Fruit fly (Drosophila melanogaster) ovary, adult (tissue): ENCODE measurements around the gene CG11771.

Source experiments
- CG17801 ChIP-seq: fragments of 200-800 bp; optimal IDR thresholded peaks from 2 replicates; lab custom pipeline; 2019; ENCODE audit warnings: missing biosample characterization, mild to moderate bottlenecking, missing genetic modification characterization, moderate library complexity; ENCODE audit not compliant: partially characterized antibody

CG11771 gene

DNA sequence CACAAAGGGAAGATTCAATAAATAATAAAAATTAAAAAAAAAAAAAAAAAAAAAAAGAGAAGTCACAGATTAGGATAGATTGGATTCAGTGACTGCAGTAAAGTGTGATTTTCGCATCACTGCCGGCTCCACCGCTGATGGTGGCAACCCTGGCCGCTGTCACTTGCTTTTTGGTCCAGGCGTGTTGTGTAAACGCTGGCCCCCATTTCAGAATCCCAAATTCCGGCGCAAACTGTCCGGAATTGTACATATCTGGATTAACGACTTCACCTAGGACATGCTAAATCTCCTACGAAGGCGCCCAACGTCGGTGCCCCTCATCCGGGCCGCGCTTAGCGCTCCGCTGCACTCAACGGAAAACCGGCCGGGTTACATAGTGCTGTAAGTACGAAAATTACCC is at the start of gene CG11771:
TSS of gene CG11771 (plus strand) at position 155 of the 400 bp plus-strand sequence.
- no peak for TF ChIP-seq CG17801 (GFP tag; lab: Kevin White, UChicago)

dm6 chr3R:24886470-24886869 is 45.3 kb upstream of the CG11771 start:
- TF ChIP-seq CG17801 (GFP tag; lab: Kevin White, UChicago) = no peak

DNA sequence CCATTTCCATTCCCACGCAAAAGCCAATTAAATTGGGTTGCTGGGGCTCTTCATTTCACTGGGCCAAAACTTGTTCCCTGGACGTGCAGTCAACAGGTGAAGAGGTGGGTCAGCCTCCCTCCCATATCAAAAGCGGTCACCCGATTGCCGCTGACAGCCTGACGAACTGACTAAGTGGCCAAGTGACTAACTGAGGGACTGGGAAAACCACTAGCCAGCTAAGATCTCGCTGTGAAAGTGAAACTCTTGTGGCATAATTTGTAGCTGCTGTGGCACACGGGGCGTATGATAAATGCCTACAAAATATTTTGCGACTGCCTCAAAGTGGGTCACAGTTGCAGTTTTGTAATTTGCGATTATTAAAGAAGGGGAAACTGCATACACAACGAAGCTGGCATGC is 43.4 kb upstream of the CG11771 start:
- TF ChIP-seq CG17801 (GFP tag; lab: Kevin White, UChicago) = no peak

dm6 chr3R:24889303-24889892 is 42.4 kb upstream of the CG11771 start:
- no peak for TF ChIP-seq CG17801 (GFP tag; lab: Kevin White, UChicago)

DNA sequence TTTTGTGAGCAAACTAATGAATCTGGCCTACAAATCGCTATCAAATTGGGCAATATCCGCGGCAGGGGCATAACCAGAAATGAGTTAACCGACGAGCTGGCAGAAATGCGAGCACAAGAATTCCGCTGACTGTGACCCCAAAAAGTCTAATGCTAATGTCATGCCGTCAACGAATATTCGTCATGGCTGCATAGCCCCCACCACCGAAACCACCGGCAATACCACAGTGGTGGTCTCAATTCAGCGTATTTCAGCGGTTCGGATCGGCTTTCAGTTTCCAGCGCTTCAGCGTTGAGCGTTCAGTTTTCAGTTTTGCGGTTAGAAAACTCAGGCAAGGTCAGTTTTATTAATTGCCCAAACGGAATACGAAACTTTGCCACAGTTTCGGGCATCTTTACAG is 41.6 kb upstream of the CG11771 start:
- no peak for TF ChIP-seq CG17801 (GFP tag; lab: Kevin White, UChicago)

DNA sequence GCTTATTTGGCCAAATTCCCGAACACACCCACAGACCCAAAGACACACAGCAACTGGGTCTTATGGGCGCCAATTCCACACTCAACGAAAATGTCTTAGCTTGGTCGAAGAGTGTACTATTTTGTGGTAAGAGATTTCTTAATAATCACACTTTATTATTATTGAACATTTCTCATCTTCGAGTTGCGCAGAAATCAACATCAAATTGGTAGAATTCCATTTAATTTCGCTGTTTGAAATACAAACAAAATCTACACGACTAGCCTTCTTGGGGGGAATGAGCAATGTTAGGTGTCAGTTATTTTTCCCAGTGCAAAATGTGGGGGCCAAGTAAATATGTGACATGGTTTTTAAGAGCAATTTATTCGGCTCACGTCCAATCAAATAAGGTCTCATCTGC is 40.9 kb upstream of the CG11771 start:
- TF ChIP-seq CG17801 (GFP tag; lab: Kevin White, UChicago) = no peak

DNA sequence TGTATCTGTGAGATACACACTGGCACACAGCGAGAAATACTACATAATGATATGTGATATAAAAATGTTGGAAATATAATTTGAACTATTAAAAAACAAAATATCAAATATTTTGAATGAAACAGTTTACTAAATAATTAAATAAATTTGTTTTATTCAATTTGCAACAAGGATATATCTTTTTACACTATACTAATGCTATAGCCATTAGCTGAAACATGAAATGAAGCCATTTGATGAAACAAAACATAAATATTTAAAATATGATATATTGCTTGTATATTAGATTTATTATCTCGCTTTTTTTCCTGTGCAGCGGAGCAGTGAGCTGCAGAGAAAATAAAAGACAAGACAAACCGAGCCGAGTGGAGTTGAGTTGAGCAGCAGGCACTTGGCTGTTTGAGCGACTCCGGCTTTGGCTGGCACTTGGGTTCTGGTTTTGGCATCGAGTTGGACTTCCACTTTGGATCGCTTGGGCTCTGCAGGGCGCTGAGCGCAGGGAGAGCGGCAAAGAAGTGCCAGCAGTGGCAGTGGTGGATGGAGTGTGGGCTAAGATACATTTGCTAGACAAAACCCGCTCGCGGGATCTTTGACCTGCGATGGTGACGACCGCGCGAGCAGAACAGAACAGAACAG is 38.4 kb upstream of the CG11771 start:
- TF ChIP-seq CG17801 (GFP tag; lab: Kevin White, UChicago) = no peak

DNA sequence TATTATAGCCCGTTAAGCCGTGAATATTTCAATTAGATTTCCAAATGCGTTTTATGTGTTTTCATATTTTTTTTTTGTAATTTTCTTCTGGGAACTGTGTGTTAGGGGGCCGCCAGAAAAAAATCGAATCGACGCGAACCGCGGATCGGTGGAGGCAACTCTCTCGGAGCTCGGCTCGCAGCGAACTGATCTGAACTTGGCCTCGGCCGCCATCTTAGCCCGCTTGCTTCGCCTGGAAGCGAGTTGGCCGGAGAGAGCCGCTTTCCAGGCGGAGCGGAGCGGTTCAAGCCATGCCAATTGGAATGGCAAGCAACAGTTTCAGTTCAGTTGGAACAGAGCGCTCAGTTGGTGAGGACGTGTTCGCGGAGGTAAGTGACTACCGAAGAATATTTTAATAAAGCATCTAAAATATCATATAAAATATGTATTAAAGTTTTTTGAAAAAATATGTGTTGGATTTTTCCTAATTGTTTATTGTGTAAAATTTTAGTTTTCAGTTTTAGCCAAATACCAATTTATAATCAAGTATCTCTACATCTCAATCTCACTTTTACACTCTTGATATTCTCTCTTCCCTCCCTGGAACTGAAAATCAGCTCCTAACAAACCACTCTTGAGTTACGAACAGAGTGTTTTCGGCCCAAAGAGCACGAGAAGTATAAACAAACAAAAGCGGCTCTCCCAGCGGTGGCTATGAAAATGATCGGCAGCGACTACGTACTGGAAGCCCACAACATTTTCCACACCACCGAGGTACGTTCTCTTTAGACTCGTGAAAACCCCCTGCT is 37.2 kb upstream of the CG11771 start, which contains the start of the genes CG31121 and CG11069:
TSS of gene CG31121 (minus strand) at position 187 of the 788 bp plus-strand sequence.
TSS of gene CG11069 (plus strand) at position 324 of the 788 bp plus-strand sequence.
- TF ChIP-seq CG17801 (GFP tag; lab: Kevin White, UChicago) = no peak

DNA sequence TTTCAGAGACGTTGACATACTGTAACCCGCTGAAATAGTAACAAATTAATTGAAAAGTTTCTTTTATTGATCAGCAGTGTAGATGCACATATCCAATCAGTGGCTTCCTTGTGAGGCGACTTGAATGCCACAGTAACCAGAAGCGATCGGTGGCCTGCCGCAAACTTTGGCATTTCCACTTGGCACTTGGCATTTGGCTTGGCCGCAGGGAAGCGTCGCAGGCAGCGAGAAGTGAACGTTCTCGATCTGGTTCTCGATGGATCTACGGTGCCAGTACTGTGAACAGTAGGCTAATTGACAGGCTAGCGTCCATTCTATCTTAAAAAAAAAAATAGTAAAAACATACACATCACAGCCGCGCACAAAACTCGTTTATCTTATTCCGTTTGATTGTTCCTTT is 31.0 kb upstream of the CG11771 start, which contains the start of gene CG10845:
TSS of gene CG10845 (plus strand) at position 301 of the 400 bp plus-strand sequence.
- TF ChIP-seq CG17801 (GFP tag; lab: Kevin White, UChicago) = no peak

DNA sequence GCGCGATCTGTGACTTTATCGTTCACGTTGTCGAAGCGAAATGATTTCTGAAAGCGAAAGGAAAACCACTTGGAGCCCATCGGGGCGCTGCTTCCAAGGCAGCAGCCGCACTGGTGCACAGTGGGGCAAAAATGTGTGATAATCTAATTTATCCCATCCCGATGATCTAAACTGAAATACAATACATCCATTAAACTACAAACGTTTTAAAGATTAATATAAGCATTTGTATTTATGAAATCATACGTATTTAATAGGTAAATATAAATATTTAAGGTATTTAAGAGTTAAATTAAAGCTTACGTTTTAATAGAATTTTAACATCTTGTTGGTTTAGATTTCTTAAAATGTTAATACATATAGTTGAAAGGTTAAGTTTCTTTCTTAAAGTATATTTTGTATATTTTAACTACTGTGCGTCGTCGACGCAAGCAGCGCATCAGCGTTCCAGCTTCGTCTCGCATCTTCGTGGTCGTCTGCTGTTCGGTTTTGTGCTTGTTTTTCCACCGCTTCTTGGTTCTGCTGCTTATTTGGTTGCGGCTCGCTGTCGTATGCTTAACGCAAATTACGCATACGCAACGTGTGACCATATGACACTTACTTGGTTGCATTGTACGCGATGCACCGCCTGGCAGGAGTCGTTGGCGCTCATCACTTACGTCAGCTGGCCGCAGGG is 25.7 kb upstream of the CG11771 start, which contains the start of gene CG13643:
TSS of gene CG13643 (minus strand) at position 46 of the 676 bp plus-strand sequence.
- TF ChIP-seq CG17801 (GFP tag; lab: Kevin White, UChicago) = no peak

DNA sequence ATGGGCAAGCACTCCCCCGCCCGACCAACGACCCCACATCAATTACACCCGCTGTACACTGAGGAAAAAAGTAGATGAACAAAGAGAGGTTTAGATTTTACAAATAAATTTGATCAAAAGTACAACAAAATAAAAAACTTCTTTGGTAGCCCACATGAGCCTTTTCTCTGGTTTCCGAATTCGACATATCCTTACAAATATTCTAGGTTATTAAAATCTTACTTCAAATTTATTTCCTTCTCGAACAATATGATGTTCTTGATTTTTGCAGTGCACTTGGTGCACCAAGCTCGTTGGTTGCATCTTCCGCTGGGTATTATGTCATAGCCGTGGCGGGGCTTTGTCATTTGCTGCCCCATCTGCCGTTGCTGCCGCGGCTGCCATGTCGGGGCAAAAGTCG is 25.2 kb upstream of the CG11771 start:
- TF ChIP-seq CG17801 (GFP tag; lab: Kevin White, UChicago) = no peak

- no peak for TF ChIP-seq CG17801 (GFP tag; lab: Kevin White, UChicago)
Observed at dm6 chr3R:24908034-24908433, 23.8 kb upstream of the CG11771 start.

dm6 chr3R:24910097-24910496 is 21.7 kb upstream of the CG11771 start:
- no peak for TF ChIP-seq CG17801 (GFP tag; lab: Kevin White, UChicago)

DNA sequence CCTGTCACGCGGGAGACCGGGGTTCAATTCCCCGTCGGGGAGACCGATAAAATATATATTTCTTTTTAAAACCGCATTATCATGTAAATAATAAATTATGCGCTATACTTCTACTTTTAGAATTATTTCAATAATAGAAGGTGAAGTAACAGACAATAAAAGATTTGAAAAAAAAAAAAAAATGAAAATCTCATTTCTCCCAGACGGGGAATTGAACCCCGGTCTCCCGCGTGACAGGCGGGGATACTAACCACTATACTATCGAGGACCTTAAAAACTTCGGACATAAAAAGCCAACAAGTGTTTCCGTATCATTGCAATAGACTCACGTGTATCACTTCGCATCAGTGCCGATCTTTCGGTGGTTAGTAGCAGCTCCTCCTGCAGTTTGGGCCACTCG is 16.9 kb upstream of the CG11771 start:
- TF ChIP-seq CG17801 (GFP tag; lab: Kevin White, UChicago) = no peak
